Worm (Caenorhabditis elegans): ENCODE results near the gene nhr-35.

Gene nhr-35

DNA sequence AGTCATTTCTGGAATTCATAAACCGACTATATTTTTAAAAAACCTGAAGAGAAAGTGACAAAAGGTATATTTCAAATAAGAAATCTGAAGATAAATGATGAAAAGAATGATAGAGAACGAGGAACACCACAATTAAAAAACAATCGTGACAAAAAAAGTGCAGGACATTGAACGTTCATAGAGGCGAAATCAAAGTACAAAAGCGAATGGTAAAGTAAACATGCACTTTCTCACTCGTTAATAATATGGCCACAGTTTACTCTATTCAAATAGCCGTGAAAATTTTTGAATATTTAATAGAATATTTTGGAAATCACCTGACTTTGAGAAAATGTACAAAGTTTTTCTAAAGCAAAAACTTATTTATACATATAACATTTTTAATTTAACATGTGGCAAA is 40.3 kb upstream of the nhr-35 start, which contains the start of gene F46H6.5:
F46H6.5 (minus strand) TSS at position 10 of the 400 bp plus-strand sequence.
- no peak for TF ChIP-seq Y116A8C.19 (tag; optimal IDR thresholded peaks at IDR 0.05; ENCODE audit: borderline replicate concordance)
- no peak for TF ChIP-seq F16B12.6 (tag; optimal IDR thresholded peaks at IDR 0.05)
- TF ChIP-seq zip-4 (GFP tag; optimal IDR thresholded peaks at IDR 0.05) = no peak
- no peak for TF ChIP-seq efl-1 (optimal IDR thresholded peaks at IDR 0.05)
- TF ChIP-seq efl-1 (GFP tag; optimal IDR thresholded peaks at IDR 0.05 in 1 of 2) = no peak
- TF ChIP-seq nhr-20 (tag; optimal IDR thresholded peaks at IDR 0.05) = no peak
- TF ChIP-seq unc-98 (GFP tag; IDR thresholded peaks at IDR 0.05) = no peak
- no peak for TF ChIP-seq C16A3.4 (tag; optimal IDR thresholded peaks at IDR 0.05)
- TF ChIP-seq nhr-84 (tag; optimal IDR thresholded peaks at IDR 0.05) = no peak
- TF ChIP-seq swsn-7 (tag; optimal IDR thresholded peaks at IDR 0.05) = no peak
- no peak for TF ChIP-seq ces-1 (GFP tag; optimal IDR thresholded peaks at IDR 0.05)
- no peak for TF ChIP-seq fkh-10 (GFP tag; optimal IDR thresholded peaks at IDR 0.05)
- TF ChIP-seq lin-14 (GFP tag; optimal IDR thresholded peaks at IDR 0.05) = no peak
- no peak for TF ChIP-seq lir-3 (tag; optimal IDR thresholded peaks at IDR 0.05; ENCODE audit: poor library complexity)
- no peak for TF ChIP-seq ztf-4 (tag; optimal IDR thresholded peaks at IDR 0.05)

DNA sequence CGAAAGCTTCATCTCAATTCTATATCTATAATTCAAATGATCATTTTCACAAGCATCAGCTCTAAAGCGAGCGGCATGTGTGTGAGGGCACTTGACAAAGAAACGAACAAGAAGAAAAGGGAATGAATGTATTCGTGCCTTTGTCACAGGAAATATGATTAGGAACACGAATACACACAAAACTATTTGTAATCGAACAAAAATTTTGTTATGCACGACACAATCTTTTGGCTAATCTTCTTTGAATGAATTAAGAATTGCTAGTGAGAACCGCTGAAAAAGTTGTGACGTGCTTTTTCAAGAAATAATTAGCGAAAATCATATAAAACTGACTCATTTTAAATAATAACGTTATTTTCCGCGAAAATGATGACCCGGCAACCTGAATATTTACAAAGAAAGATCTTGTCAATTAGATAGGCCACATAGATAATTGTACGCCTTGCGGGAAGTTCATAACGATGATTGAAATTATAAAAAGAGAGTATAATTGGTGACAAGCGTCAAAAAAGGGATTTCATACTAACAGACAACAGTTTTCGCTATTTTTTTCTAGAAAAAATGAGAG is 39.0 kb upstream of the nhr-35 start:
- no peak for TF ChIP-seq nhr-85 (tag)
- no peak for TF ChIP-seq C04F5.9 (tag; optimal IDR thresholded peaks at IDR 0.05)
- no peak for TF ChIP-seq tlp-1 (tag; optimal IDR thresholded peaks at IDR 0.05)
- TF ChIP-seq pax-3 (tag; optimal IDR thresholded peaks at IDR 0.05) = no peak
- TF ChIP-seq nhr-12 (tag; optimal IDR thresholded peaks at IDR 0.05) = no peak

DNA sequence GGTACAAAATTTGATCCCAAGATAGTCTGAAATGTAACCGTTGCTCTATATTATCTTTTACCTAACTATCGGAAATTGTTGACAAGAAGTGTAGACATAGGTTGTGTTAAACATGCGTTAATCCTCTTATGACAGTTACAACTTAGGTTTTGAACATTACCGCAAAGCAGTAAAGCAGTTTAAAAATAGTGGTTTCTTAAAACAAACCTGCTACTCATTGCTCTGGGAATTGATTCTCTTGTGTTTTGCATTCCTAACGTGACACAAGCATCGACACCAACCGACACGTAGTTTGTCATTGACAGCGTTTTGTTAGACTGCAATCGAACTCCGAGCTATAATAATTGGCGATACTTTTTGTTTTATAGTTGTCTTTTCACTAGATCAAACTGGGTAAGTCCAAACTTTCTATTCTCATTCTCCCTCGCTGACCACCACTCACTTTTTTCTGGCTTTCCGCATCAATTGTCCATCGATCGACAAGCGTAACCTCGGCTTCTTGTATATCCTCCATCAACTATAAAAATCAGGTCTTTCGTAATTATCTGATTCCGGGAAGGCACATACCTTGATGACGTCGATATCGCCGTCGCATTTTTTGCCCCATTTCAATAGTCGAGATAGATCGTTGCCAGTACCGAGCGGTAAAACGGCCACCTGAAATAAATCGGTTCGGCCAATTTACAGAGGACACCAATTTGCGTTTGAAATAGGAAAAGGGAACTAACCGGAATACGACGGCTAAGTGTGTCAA is 36.5 kb upstream of the nhr-35 start:
- no peak for TF ChIP-seq C04F5.9 (tag; optimal IDR thresholded peaks at IDR 0.05)
- TF ChIP-seq blmp-1 (tag; optimal IDR thresholded peaks at IDR 0.05) = peak; percentile 91
- no peak for TF ChIP-seq lsy-2 (tag; optimal IDR thresholded peaks at IDR 0.05)
- TF ChIP-seq efl-1 (optimal IDR thresholded peaks at IDR 0.05) = no peak
- peak in 1 of 2 experiments; percentile 90 for TF ChIP-seq efl-1 (GFP tag; optimal IDR thresholded peaks at IDR 0.05 in 1 of 2)

DNA sequence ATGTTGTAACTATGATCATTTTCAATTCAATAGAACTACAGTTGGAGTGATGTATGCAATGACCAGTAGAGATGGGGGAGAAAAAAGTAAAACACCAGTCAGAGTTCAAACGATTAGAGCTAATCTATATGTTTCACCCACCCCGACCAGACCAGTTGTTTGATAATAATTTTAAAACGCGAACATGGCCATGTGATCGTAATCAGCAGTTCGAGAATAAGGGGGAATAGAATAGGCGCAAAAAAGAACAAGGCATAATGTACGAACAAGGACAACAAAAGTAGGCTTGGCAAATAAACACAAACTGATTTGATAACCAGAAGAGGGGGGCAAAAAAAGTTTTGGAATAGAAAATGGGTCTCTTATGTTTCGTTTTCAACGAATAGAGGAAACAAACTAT is 34.4 kb upstream of the nhr-35 start:
- no peak for TF ChIP-seq nhr-237 (tag; optimal IDR thresholded peaks at IDR 0.05)
- peak; percentile 43 for TF ChIP-seq nhr-90 (tag; optimal IDR thresholded peaks at IDR 0.05; ENCODE audit: poor library complexity)
- TF ChIP-seq lin-35 (GFP tag; optimal IDR thresholded peaks at IDR 0.05) = peak in 1 of 2 experiments; percentile 48
- TF ChIP-seq efl-1 (optimal IDR thresholded peaks at IDR 0.05) = no peak
- peak in 1 of 2 experiments; percentile 88 for TF ChIP-seq efl-1 (GFP tag; optimal IDR thresholded peaks at IDR 0.05 in 1 of 2)
- no peak for TF ChIP-seq fkh-10 (GFP tag; optimal IDR thresholded peaks at IDR 0.05)
- no peak for TF ChIP-seq lin-14 (GFP tag; optimal IDR thresholded peaks at IDR 0.05)
- peak in 1 of 6 experiments; percentile 19 for TF ChIP-seq elt-3 (tag; optimal IDR thresholded peaks at IDR 0.05)
- TF ChIP-seq fos-1 (tag; optimal IDR thresholded peaks at IDR 0.05) = no peak
- no peak for TF ChIP-seq ztf-4 (tag; optimal IDR thresholded peaks at IDR 0.05)
- TF ChIP-seq sptf-1 (tag; optimal IDR thresholded peaks at IDR 0.05) = no peak
- TF ChIP-seq mep-1 (tag; optimal IDR thresholded peaks at IDR 0.05) = peak; percentile 1
- TF ChIP-seq elt-2 (tag; optimal IDR thresholded peaks at IDR 0.05) = peak; percentile 51
- peak; percentile 33 for TF ChIP-seq nhr-20 (tag; optimal IDR thresholded peaks at IDR 0.05)
- TF ChIP-seq fkh-4 (tag; optimal IDR thresholded peaks at IDR 0.05; ENCODE audit: borderline replicate concordance) = no peak
- no peak for TF ChIP-seq ceh-82 (tag; optimal IDR thresholded peaks at IDR 0.05)

DNA sequence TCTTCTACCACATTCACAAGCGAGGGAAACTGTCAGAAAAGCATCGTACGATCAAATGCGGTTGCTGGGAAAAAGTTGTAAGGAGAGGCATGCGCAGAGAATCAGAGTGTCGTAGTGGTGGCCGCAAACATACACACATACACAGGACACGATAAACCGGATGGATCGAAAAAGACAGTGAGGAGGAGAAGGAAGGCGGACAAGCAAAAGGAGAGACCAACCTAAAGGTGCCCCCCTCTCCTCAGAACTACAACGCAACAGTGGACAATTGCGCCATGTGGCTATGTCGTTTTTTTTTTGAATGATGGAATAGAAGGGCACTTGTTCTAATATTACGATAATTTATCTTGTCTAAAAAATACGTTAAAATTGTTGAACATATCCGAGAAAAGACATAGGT is 34.0 kb upstream of the nhr-35 start:
- TF ChIP-seq dpl-1 (GFP tag; optimal IDR thresholded peaks at IDR 0.05) (no peak), zag-1 (tag; optimal IDR thresholded peaks at IDR 0.05) (no peak), lin-14 (GFP tag; optimal IDR thresholded peaks at IDR 0.05) (peak; percentile 45), pqm-1 (tag; optimal IDR thresholded peaks at IDR 0.05) (no peak), xbp-1 (tag; optimal IDR thresholded peaks at IDR 0.05) (peak; percentile 5), nhr-85 (tag) (peak; percentile 82), unc-130 (tag; optimal IDR thresholded peaks at IDR 0.05) (no peak), mef-2 (tag; optimal IDR thresholded peaks at IDR 0.05) (no peak), nhr-237 (tag; optimal IDR thresholded peaks at IDR 0.05) (no peak), ztf-4 (tag; optimal IDR thresholded peaks at IDR 0.05) (no peak), unc-30 (tag; optimal IDR thresholded peaks at IDR 0.05) (no peak), nhr-76 (tag; optimal IDR thresholded peaks at IDR 0.05) (no peak), blmp-1 (tag; optimal IDR thresholded peaks at IDR 0.05) (peak; percentile 60), mdl-1 (tag; optimal IDR thresholded peaks at IDR 0.05) (peak in 1 of 2 experiments; percentile 13), efl-1 (optimal IDR thresholded peaks at IDR 0.05) (no peak), efl-1 (GFP tag; optimal IDR thresholded peaks at IDR 0.05 in 1 of 2) (peak in 1 of 2 experiments; percentile 80), lin-15B (tag; optimal IDR thresholded peaks at IDR 0.05) (no peak), nhr-84 (tag; optimal IDR thresholded peaks at IDR 0.05) (no peak), hlh-4 (tag; optimal IDR thresholded peaks at IDR 0.05) (no peak), nhr-12 (tag; optimal IDR thresholded peaks at IDR 0.05) (no peak), ceh-82 (tag; optimal IDR thresholded peaks at IDR 0.05) (no peak)
